Fruit fly (Drosophila melanogaster) whole organism, pupa: Measurements from ENCODE around the gene Pdha.

Experiments used
- CG10348 ChIP-seq: fragments of 200-800 bp; sonication (Bioruptor generic); IDR thresholded peaks from 2 replicates; pipeline ENCODE4 v1.3.6; 2022; ENCODE audit warnings: missing biosample characterization, missing genetic modification characterization
- CG13204 ChIP-seq: fragments of 200-800 bp; sonication (Bioruptor generic); optimal IDR thresholded peaks from 2 replicates; lab custom pipeline; 2018; ENCODE audit warnings: missing biosample characterization, mild to moderate bottlenecking, missing genetic modification characterization, moderate library complexity
- CG14655 ChIP-seq: fragments of 200-800 bp; sonication (Bioruptor generic); optimal IDR thresholded peaks from 3 replicates; lab custom pipeline; 2017; ENCODE audit warnings: mild to moderate bottlenecking, missing biosample characterization, missing genetic modification reagents, missing genetic modification characterization
- CG17806 ChIP-seq: fragments of 200-800 bp; sonication (Bioruptor generic); optimal IDR thresholded peaks from 2 replicates; lab custom pipeline; 2018; ENCODE audit warnings: missing biosample characterization, mild to moderate bottlenecking, missing genetic modification characterization, moderate library complexity
- CG34367 ChIP-seq: fragments of 200-800 bp; sonication (Bioruptor generic); optimal IDR thresholded peaks from 2 replicates; lab custom pipeline; 2018; ENCODE audit warnings: missing biosample characterization, mild to moderate bottlenecking, missing genetic modification characterization
- CG8301 ChIP-seq: fragments of 200-800 bp; sonication (Bioruptor generic); optimal IDR thresholded peaks from 2 replicates; lab custom pipeline; 2018; ENCODE audit warnings: missing biosample characterization, mild to moderate bottlenecking, missing genetic modification characterization
- D1 ChIP-seq: fragments of 200-800 bp; sonication (Bioruptor generic); optimal IDR thresholded peaks from 2 replicates; lab custom pipeline; 2018; ENCODE audit warnings: missing biosample characterization, mild to moderate bottlenecking, missing genetic modification characterization, moderate library complexity

DNA sequence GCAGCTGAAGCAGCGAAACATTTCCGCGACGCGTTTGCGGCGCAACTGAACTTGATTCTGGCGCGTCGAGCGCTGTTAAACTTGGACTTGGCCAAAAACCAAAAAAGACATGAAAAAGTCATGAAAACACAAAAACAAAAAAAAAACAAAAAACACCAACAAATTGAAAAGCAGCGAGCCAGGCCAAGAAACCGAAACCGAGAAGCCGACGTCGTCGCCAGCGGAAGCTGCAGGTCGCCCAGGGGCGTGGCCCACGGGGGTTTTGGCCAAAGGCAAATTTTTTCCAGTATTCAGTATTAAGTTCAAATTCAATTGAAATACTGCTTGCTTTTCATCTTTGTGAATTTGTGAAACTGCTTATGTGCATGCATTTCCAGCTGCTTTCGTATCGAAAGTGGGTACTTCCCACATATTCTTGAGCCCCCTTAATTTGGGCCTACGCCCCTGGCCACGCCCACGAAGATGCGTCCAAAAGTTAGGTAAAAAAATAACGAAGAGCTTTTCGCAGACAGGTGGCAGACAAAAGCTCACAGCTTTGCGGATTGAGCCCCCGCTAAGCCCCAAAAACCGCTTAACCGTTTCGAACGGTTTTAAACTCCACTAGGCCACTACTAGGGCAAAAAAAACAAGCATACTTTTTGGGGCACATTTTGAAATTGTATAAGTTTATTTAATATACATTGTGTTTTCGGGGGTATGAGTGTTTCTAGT lies 35.3 kb upstream of the Pdha start, which contains the start of gene CG3009:
- peak; percentile 95 for TF ChIP-seq CG14655 (GFP tag; lab: Kevin White, UChicago)
- peak; percentile 94 for TF ChIP-seq CG13204 (GFP tag; lab: Kevin White, UChicago)
- TF ChIP-seq D1 (tag; lab: Kevin White, UChicago): peak; percentile 91
- peak; percentile 95 for TF ChIP-seq CG10348
- peak; percentile 94 for TF ChIP-seq CG8301
- TF ChIP-seq CG17806: peak; percentile 93
- peak; percentile 93 for TF ChIP-seq CG34367 (tag; lab: Kevin White, UChicago)
